Worm (Caenorhabditis elegans) whole organism, young adult: Measurements from ENCODE around the gene C03A3.2.

Experiments
- B0261.1 ChIP-seq: sonication (generic microtip); optimal IDR thresholded peaks from 2 replicates; lab custom pipeline; 2016; ENCODE audit warnings: mild to moderate bottlenecking, missing genetic modification characterization, moderate library complexity, missing compliant biosample characterization
- B0336.3 ChIP-seq: fragments of 200-800 bp; sonication (Bioruptor generic); IDR thresholded peaks from 2 replicates; pipeline ENCODE4 v1.3.6; 2022; ENCODE audit warnings: missing genetic modification characterization, missing compliant biosample characterization
- C06A6.2 ChIP-seq: fragments of 200-800 bp; sonication (Bioruptor generic); conservative IDR thresholded peaks from 2 replicates; pipeline ENCODE4 v1.3.6; 2022; ENCODE audit warnings: missing genetic modification characterization, missing compliant biosample characterization
- F23B12.7 ChIP-seq: sonication (generic microtip); optimal IDR thresholded peaks from 2 replicates; lab custom pipeline; 2017; ENCODE audit warnings: missing genetic modification characterization, mild to moderate bottlenecking, missing compliant biosample characterization, antibody characterized with exemption, moderate library complexity; ENCODE audit not compliant: insufficient read depth
- F55B11.4 ChIP-seq: sonication (generic microtip); optimal IDR thresholded peaks from 2 replicates; lab custom pipeline; 2016; ENCODE audit warnings: missing compliant biosample characterization, missing genetic modification characterization, borderline replicate concordance; ENCODE audit not compliant: insufficient read depth
- K12H6.12 ChIP-seq: fragments of 200-800 bp; sonication (Bioruptor generic); optimal IDR thresholded peaks from 2 replicates; lab custom pipeline; 2018; ENCODE audit warnings: mild to moderate bottlenecking, missing genetic modification characterization, missing compliant biosample characterization
- Y53G8AR.9 ChIP-seq: fragments of 200-800 bp; sonication (Bioruptor generic); conservative IDR thresholded peaks from 2 replicates; pipeline ENCODE4 v1.3.6; 2022; ENCODE audit warnings: missing genetic modification reagents, missing genetic modification characterization, missing compliant biosample characterization
- atf-7 ChIP-seq: sonication (generic microtip); optimal IDR thresholded peaks from 2 replicates; lab custom pipeline; 2017; ENCODE audit warnings: mild to moderate bottlenecking, missing genetic modification characterization, missing compliant biosample characterization
- attf-5 ChIP-seq: fragments of 200-800 bp; sonication (Bioruptor generic); optimal IDR thresholded peaks from 2 replicates; lab custom pipeline; 2018; ENCODE audit warnings: mild to moderate bottlenecking, missing genetic modification characterization, missing compliant biosample characterization
- cebp-2 ChIP-seq: fragments of 200-800 bp; sonication (Bioruptor generic); IDR thresholded peaks from 2 replicates; pipeline ENCODE4 v1.3.6; 2022; ENCODE audit warnings: missing genetic modification characterization, missing compliant biosample characterization
- ceh-27 ChIP-seq: fragments of 200-800 bp; sonication (Bioruptor generic); optimal IDR thresholded peaks from 2 replicates; lab custom pipeline; 2018; ENCODE audit warnings: mild to moderate bottlenecking, missing genetic modification characterization, moderate library complexity, missing compliant biosample characterization
- ceh-91 ChIP-seq: fragments of 200-800 bp; sonication (Bioruptor generic); IDR thresholded peaks from 2 replicates; pipeline ENCODE4 v1.3.6; 2022; ENCODE audit warnings: missing genetic modification reagents, missing genetic modification characterization, missing compliant biosample characterization
- chd-7 ChIP-seq: sonication (generic microtip); optimal IDR thresholded peaks from 2 replicates; lab custom pipeline; 2016; ENCODE audit warnings: mild to moderate bottlenecking, missing genetic modification characterization, moderate library complexity, missing compliant biosample characterization
- dox-1 ChIP-seq: fragments of 200-800 bp; sonication (Bioruptor generic); IDR thresholded peaks from 2 replicates; pipeline ENCODE4 v1.3.6; 2022; ENCODE audit warnings: missing genetic modification reagents, missing genetic modification characterization, missing compliant biosample characterization
- egl-18 ChIP-seq: fragments of 200-800 bp; sonication (Bioruptor generic); IDR thresholded peaks from 2 replicates; pipeline ENCODE4 v1.3.6; 2022; ENCODE audit warnings: missing genetic modification reagents, missing genetic modification characterization, missing compliant biosample characterization
- egl-44 ChIP-seq: fragments of 200-800 bp; sonication (Bioruptor generic); IDR thresholded peaks from 2 replicates; pipeline ENCODE4 v1.3.6; 2022; ENCODE audit warnings: missing genetic modification reagents, missing genetic modification characterization, missing compliant biosample characterization
- egrh-3 ChIP-seq: fragments of 200-800 bp; sonication (Bioruptor generic); IDR thresholded peaks from 2 replicates; pipeline ENCODE4 v1.3.6; 2022; ENCODE audit warnings: missing genetic modification reagents, missing genetic modification characterization, missing compliant biosample characterization
- ekl-4 ChIP-seq: fragments of 200-800 bp; sonication (Bioruptor generic); IDR thresholded peaks from 2 replicates; pipeline ENCODE4 v1.3.6; 2022; ENCODE audit warnings: missing genetic modification reagents, missing genetic modification characterization, missing compliant biosample characterization
- ets-4 ChIP-seq: fragments of 200-800 bp; sonication (Bioruptor generic); optimal IDR thresholded peaks from 2 replicates; lab custom pipeline; 2018; ENCODE audit warnings: mild to moderate bottlenecking, missing genetic modification characterization, missing compliant biosample characterization
- gei-17 ChIP-seq: fragments of 200-800 bp; sonication (Bioruptor generic); optimal IDR thresholded peaks from 2 replicates; lab custom pipeline; 2018; ENCODE audit warnings: mild to moderate bottlenecking, missing genetic modification characterization, missing compliant biosample characterization
- hmg-1.2 ChIP-seq: fragments of 200-800 bp; sonication (Bioruptor generic); IDR thresholded peaks from 2 replicates; pipeline ENCODE4 v1.3.6; 2022; ENCODE audit warnings: missing genetic modification reagents, missing genetic modification characterization, missing compliant biosample characterization
- hmg-20 ChIP-seq: fragments of 200-800 bp; sonication (Bioruptor generic); IDR thresholded peaks from 2 replicates; pipeline ENCODE4 v1.3.6; 2022; ENCODE audit warnings: missing genetic modification reagents, missing genetic modification characterization, missing compliant biosample characterization
- hsf-1 ChIP-seq: fragments of 200-800 bp; sonication (Bioruptor generic); IDR thresholded peaks from 2 replicates; pipeline ENCODE4 v1.3.6; 2022; ENCODE audit warnings: missing genetic modification reagents, missing genetic modification characterization, missing compliant biosample characterization
- let-607 ChIP-seq, 2 experiments: fragments of 200-800 bp in 1 of 2; sonication (Bioruptor generic) in 1 of 2; sonication (generic microtip) in 1 of 2; optimal IDR thresholded peaks; 2 replicates each; lab custom pipeline; 2016 to 2018; ENCODE audit warnings: mild to moderate bottlenecking in 2 of 2, missing compliant biosample characterization in 2 of 2, missing genetic modification characterization in 2 of 2, moderate library complexity in 2 of 2, missing genotype in 1 of 2
- lin-40 ChIP-seq: sonication (generic microtip); optimal IDR thresholded peaks from 2 replicates; lab custom pipeline; 2016; ENCODE audit warnings: missing genetic modification characterization, mild to moderate bottlenecking, missing compliant biosample characterization, missing genotype, missing genetic modification reagents
- madf-10 ChIP-seq: sonication (generic microtip); optimal IDR thresholded peaks from 2 replicates; lab custom pipeline; 2016; ENCODE audit warnings: mild to moderate bottlenecking, missing genetic modification characterization, missing compliant biosample characterization
- madf-6 ChIP-seq: fragments of 200-800 bp; sonication (Bioruptor generic); IDR thresholded peaks from 2 replicates; pipeline ENCODE4 v1.3.6; 2022; ENCODE audit warnings: missing genetic modification reagents, missing genetic modification characterization, missing compliant biosample characterization
- mcd-1 ChIP-seq: fragments of 200-800 bp; sonication (Bioruptor generic); IDR thresholded peaks from 2 replicates; pipeline ENCODE4 v1.3.6; 2022; ENCODE audit warnings: missing genetic modification reagents, missing genetic modification characterization, missing compliant biosample characterization
- mxl-1 ChIP-seq: sonication (generic microtip); optimal IDR thresholded peaks from 2 replicates; lab custom pipeline; 2016; ENCODE audit warnings: missing genetic modification characterization, missing compliant biosample characterization
- nfyb-1 ChIP-seq: fragments of 200-800 bp; sonication (Bioruptor generic); IDR thresholded peaks from 2 replicates; pipeline ENCODE4 v1.3.6; 2022; ENCODE audit warnings: missing genetic modification reagents, missing genetic modification characterization, missing compliant biosample characterization
- nhr-80 ChIP-seq: sonication (generic microtip); optimal IDR thresholded peaks from 2 replicates; lab custom pipeline; 2016; ENCODE audit warnings: missing genetic modification characterization, missing compliant biosample characterization
- pbrm-1 ChIP-seq: fragments of 200-800 bp; sonication (Bioruptor generic); IDR thresholded peaks from 2 replicates; pipeline ENCODE4 v1.3.6; 2022; ENCODE audit warnings: missing genetic modification reagents, missing genetic modification characterization, missing compliant biosample characterization
- pha-4 ChIP-seq: fragments of 150-350 bp; sonication (generic microtip); optimal IDR thresholded peaks from 2 replicates; lab custom pipeline; 2014; ENCODE audit warnings: missing biosample characterization, missing genetic modification reagents, missing genetic modification characterization
- rcor-1 ChIP-seq: fragments of 200-800 bp; sonication (Bioruptor generic); IDR thresholded peaks from 2 replicates; pipeline ENCODE4 v1.3.6; 2022; ENCODE audit warnings: missing genetic modification reagents, missing genetic modification characterization, missing compliant biosample characterization
- repo-1 ChIP-seq: sonication (generic microtip); optimal IDR thresholded peaks from 2 replicates; lab custom pipeline; 2017; ENCODE audit warnings: mild to moderate bottlenecking, missing genetic modification characterization, missing compliant biosample characterization
- rpc-1 ChIP-seq, 2 experiments: fragments of 150-350 bp in 1 of 2; sonication (generic microtip) in 1 of 2; optimal IDR thresholded peaks; 2 replicates each; lab custom pipeline; 2014 to 2018; ENCODE audit warnings: missing biosample characterization in 1 of 2, missing genetic modification characterization in 1 of 2, missing genetic modification reagents in 1 of 2, missing genotype in 1 of 2
- snpc-3.4 ChIP-seq: sonication (generic microtip); optimal IDR thresholded peaks from 2 replicates; lab custom pipeline; 2017; ENCODE audit warnings: missing genetic modification characterization, mild to moderate bottlenecking, missing compliant biosample characterization, antibody characterized with exemption, moderate library complexity, missing genotype, missing genetic modification reagents
- snpc-4 ChIP-seq, 5 experiments: fragments of 150-350 bp in 1 of 5; sonication (generic microtip) in 4 of 5; optimal IDR thresholded peaks; 2 replicates each; lab custom pipeline; 2014 to 2018; ENCODE audit warnings: missing genetic modification characterization in 5 of 5, missing biosample characterization in 3 of 5, antibody characterized with exemption in 2 of 5, mild to moderate bottlenecking in 2 of 5, missing compliant biosample characterization in 2 of 5, missing genotype in 2 of 5, moderate library complexity in 2 of 5, missing genetic modification reagents in 1 of 5
- zfh-2 ChIP-seq: fragments of 200-800 bp; sonication (Bioruptor generic); conservative IDR thresholded peaks from 2 replicates; pipeline ENCODE4 v1.3.6; 2022; ENCODE audit warnings: missing genetic modification reagents, missing genetic modification characterization, missing compliant biosample characterization
- ztf-18 ChIP-seq: sonication (generic microtip); optimal IDR thresholded peaks from 2 replicates; lab custom pipeline; 2016; ENCODE audit warnings: missing genotype, mild to moderate bottlenecking, missing genetic modification characterization, missing compliant biosample characterization
- ztf-26 ChIP-seq: sonication (generic microtip); optimal IDR thresholded peaks from 2 replicates; lab custom pipeline; 2017; ENCODE audit warnings: missing genetic modification characterization, missing compliant biosample characterization

Gene C03A3.2

DNA sequence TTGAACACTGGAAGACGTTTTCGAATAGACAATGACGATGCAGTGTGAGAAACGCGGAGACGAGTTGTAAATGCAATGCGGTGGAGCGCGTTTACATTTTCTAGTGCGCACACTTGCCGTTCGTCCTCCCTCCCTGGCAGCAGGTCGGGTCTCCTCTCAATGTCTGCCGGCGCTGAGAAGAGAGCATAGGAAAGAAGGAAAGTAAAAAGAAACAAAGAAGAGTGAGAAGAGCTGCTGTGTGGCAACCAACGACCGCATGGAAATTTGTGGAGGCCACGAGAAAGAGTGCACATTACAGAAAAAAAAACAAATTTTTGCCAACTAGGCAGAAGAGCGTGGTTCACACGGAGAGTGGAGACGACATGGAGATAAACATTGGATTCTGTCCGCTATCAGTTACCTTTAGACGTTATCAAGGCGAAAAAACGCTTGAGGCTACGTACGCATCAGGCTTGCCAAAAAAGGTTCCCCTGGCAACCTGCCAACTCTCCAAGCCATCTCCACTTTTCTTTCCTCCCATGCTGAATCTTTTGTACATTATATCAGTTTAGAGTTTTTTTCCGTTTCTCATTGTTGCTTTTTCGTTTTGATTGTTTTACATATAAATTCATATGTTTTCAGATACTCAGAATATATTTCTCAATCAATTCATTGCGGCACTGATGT, 37.1 kb downstream of the C03A3.2 start, which contains the start of the genes snrp-40.1 and F08G12.3:
Gene snrp-40.1 (minus strand): TSS at position 143 of the 666 bp plus-strand sequence.
Gene F08G12.3 (plus strand): TSS at position 616 of the 666 bp plus-strand sequence.
- no peak for TF ChIP-seq hsf-1 (GFP tag; lab: Robert Waterston, UW)
- TF ChIP-seq F55B11.4 (tag; lab: Kevin White, UChicago): no peak
- peak; percentile 71 for TF ChIP-seq chd-7 (tag; lab: Kevin White, UChicago)
- TF ChIP-seq nhr-80: peak; percentile 98
- TF ChIP-seq ztf-26 (tag; lab: Kevin White, UChicago): no peak
- no peak for TF ChIP-seq C06A6.2 (GFP tag; lab: Robert Waterston, UW)
- TF ChIP-seq ceh-91 (GFP tag; lab: Robert Waterston, UW): no peak
- TF ChIP-seq cebp-2 (GFP tag; lab: Robert Waterston, UW): no peak
- TF ChIP-seq ztf-18 (tag; lab: Kevin White, UChicago): peak; percentile 60
- TF ChIP-seq hmg-20 (GFP tag; lab: Robert Waterston, UW): no peak
- TF ChIP-seq mcd-1 (GFP tag; lab: Robert Waterston, UW): peak; percentile 91
- TF ChIP-seq hmg-1.2 (GFP tag; lab: Robert Waterston, UW): peak; percentile 88
- no peak for TF ChIP-seq Y53G8AR.9 (GFP tag; lab: Robert Waterston, UW)
- TF ChIP-seq ets-4: peak; percentile 15
- no peak for TF ChIP-seq snpc-4 (GFP tag; optimal IDR thresholded peaks at IDR 0.05; lab: Kevin White, UChicago)
- TF ChIP-seq snpc-4 (tag; optimal IDR thresholded peaks at IDR 0.05; lab: Kevin White, UChicago): peak in 3 of 4 experiments; percentile 62 to 82 (median 69)
- TF ChIP-seq pbrm-1 (GFP tag; lab: Robert Waterston, UW): peak; percentile 80
- TF ChIP-seq rcor-1: 0 out of 2 replicates have a peak, but pooled peaks have one; percentile 21
- peak; percentile 71 for TF ChIP-seq F23B12.7 (tag; lab: Kevin White, UChicago)
- no peak for TF ChIP-seq ekl-4 (GFP tag; lab: Robert Waterston, UW)
- TF ChIP-seq madf-10 (tag; lab: Kevin White, UChicago): peak; percentile 31
- TF ChIP-seq gei-17 (GFP tag; lab: Kevin White, UChicago): peak; percentile 12
- TF ChIP-seq nfyb-1 (GFP tag; lab: Robert Waterston, UW): 0 out of 2 replicates have a peak, but pooled peaks have one; percentile 57
- peak; percentile 71 to 76 for TF ChIP-seq let-607 (tag; optimal IDR thresholded peaks at IDR 0.05; lab: Kevin White, UChicago)
- peak; percentile 16; the same call in 1 of the 2 replicates for TF ChIP-seq egl-44 (GFP tag; lab: Robert Waterston, UW)
- peak; percentile 26; the same call in 1 of the 2 replicates for TF ChIP-seq madf-6 (GFP tag; lab: Robert Waterston, UW)
- peak; percentile 80 for TF ChIP-seq lin-40
- peak; percentile 98 for TF ChIP-seq zfh-2
- TF ChIP-seq snpc-3.4 (tag; lab: Kevin White, UChicago): no peak
- 0 out of 2 replicates have a peak, but pooled peaks have one; percentile 8 for TF ChIP-seq egl-18 (GFP tag; lab: Robert Waterston, UW)
- peak; percentile 91 for TF ChIP-seq dox-1 (GFP tag; lab: Robert Waterston, UW)
- no peak for TF ChIP-seq rpc-1 (optimal IDR thresholded peaks at IDR 0.05; lab: Kevin White, UChicago)
- no peak for TF ChIP-seq rpc-1 (tag; optimal IDR thresholded peaks at IDR 0.05; lab: Kevin White, UChicago)
- peak; percentile 46; the same call in 1 of the 2 replicates for TF ChIP-seq B0336.3 (GFP tag; lab: Robert Waterston, UW)
- TF ChIP-seq attf-5 (GFP tag; lab: Kevin White, UChicago): peak; percentile 92
- TF ChIP-seq K12H6.12 (tag; lab: Kevin White, UChicago): peak; percentile 84
- no peak for TF ChIP-seq mxl-1 (tag; lab: Kevin White, UChicago)
- TF ChIP-seq B0261.1 (tag; lab: Kevin White, UChicago): no peak
- TF ChIP-seq atf-7: peak; percentile 29
- TF ChIP-seq egrh-3: no peak; the same call in 1 of the 2 replicates
- TF ChIP-seq pha-4: no peak
- peak; percentile 74 for TF ChIP-seq ceh-27
- no peak for TF ChIP-seq repo-1 (tag; lab: Kevin White, UChicago)
